Fruit fly (Drosophila melanogaster): ENCODE data around the gene GC1.

The GC1 gene

DNA sequence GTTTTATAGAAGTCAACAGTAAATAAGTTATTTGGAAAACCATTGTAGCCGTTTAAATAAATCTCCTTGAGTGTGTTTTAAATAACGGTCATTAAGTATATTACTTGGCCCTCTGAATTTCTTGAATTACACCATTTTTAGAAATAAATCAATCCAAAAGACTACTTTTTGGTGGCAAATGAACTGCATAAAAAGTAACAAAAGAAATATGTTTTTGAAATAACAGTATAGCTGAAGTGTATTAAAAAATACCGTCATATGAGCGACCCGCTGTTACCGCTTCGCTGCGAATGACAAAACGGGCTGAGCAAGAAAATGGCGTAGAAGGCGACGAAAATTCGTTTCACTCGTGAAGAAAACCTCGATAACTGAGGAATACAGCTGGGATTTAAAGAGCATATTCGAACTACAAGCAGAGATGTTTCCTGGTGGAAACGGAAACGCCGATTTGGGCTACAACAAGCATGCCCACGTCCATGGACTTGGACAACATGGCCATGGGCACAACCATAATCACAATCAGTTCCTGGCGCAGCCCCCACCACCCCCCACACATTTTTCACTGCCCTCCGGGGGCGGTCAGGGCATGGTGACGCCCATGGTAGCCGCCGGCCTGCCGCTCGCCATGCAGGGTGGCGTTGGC lies 18.0 kb upstream of the GC1 start, which contains the start of gene CG31211 (continued):
- TF ChIP-seq MBD-R2 (GFP tag; IDR thresholded peaks at IDR 0.05) (no peak), insv (GFP tag; optimal IDR thresholded peaks at IDR 0.05) (no peak), CG8290 (GFP tag; optimal IDR thresholded peaks at IDR 0.05) (no peak), CG8290 (tag; optimal IDR thresholded peaks at IDR 0.05) (no peak), CG12744 (GFP tag; optimal IDR thresholded peaks at IDR 0.05) (no peak), ci (GFP tag; IDR thresholded peaks at IDR 0.05) (no peak), hb (GFP tag; IDR thresholded peaks at IDR 0.05; ENCODE audit: partially characterized antibody) (no peak), CG9437 (GFP tag; optimal IDR thresholded peaks at IDR 0.05) (no peak), pzg (GFP tag; optimal IDR thresholded peaks at IDR 0.05) (peak; percentile 2), CrebB (tag; optimal IDR thresholded peaks at IDR 0.05) (no peak), Myb (GFP tag; optimal IDR thresholded peaks at IDR 0.05) (peak; percentile 65), maf-S (GFP tag; optimal IDR thresholded peaks at IDR 0.05) (no peak), bsh (GFP tag; optimal IDR thresholded peaks at IDR 0.05) (no peak), CG14710 (tag; optimal IDR thresholded peaks at IDR 0.05) (peak; percentile 46), CG15269 (tag; optimal IDR thresholded peaks at IDR 0.05) (no peak), CG4820 (GFP tag; optimal IDR thresholded peaks at IDR 0.05) (no peak), CG3281 (GFP tag; optimal IDR thresholded peaks at IDR 0.05) (peak; percentile 50), ftz-f1 (GFP tag; optimal IDR thresholded peaks at IDR 0.05) (peak; percentile 8), CG3995 (GFP tag; optimal IDR thresholded peaks at IDR 0.05) (peak; percentile 71), chn (GFP tag; optimal IDR thresholded peaks at IDR 0.05) (peak; percentile 18), Oaz (GFP tag; IDR thresholded peaks at IDR 0.05) (no peak), CTCF (GFP tag; optimal IDR thresholded peaks at IDR 0.05) (no peak), pho (GFP tag; optimal IDR thresholded peaks at IDR 0.05) (no peak), CG17568 (GFP tag; optimal IDR thresholded peaks at IDR 0.05) (no peak), CG30431 (GFP tag; optimal IDR thresholded peaks at IDR 0.05) (no peak), hth (optimal IDR thresholded peaks at IDR 0.05) (no peak), fd3F (GFP tag; optimal IDR thresholded peaks at IDR 0.05) (no peak), kni (GFP tag; optimal IDR thresholded peaks at IDR 0.05) (no peak), lmd (GFP tag; IDR thresholded peaks at IDR 0.05) (no peak), tio (GFP tag; optimal IDR thresholded peaks at IDR 0.05) (peak; percentile 27), h (optimal IDR thresholded peaks at IDR 0.05) (no peak), gro (GFP tag; optimal IDR thresholded peaks at IDR 0.05) (no peak), gem (tag; optimal IDR thresholded peaks at IDR 0.05) (peak; percentile 31), crc (GFP tag; optimal IDR thresholded peaks at IDR 0.05) (no peak), CG8388 (GFP tag; optimal IDR thresholded peaks at IDR 0.05) (no peak), Scr (GFP tag; IDR thresholded peaks at IDR 0.05; ENCODE audit: partially characterized antibody) (no peak), BtbVII (GFP tag; optimal IDR thresholded peaks at IDR 0.05) (peak; percentile 28), Dip3 (GFP tag; optimal IDR thresholded peaks at IDR 0.05) (no peak), tin (GFP tag; optimal IDR thresholded peaks at IDR 0.05) (peak; percentile 14), CG12219 (GFP tag; optimal IDR thresholded peaks at IDR 0.05) (no peak), fd96Cb (tag; optimal IDR thresholded peaks at IDR 0.05) (no peak), tap (tag; optimal IDR thresholded peaks at IDR 0.05) (no peak), disco-r (GFP tag; optimal IDR thresholded peaks at IDR 0.05) (no peak), dpn (GFP tag; optimal IDR thresholded peaks at IDR 0.05) (peak in 1 of 2 experiments; percentile 7), CG42726 (GFP tag; IDR thresholded peaks at IDR 0.05; ENCODE audit: partially characterized antibody) (no peak), fd102C (GFP tag; optimal IDR thresholded peaks at IDR 0.05) (no peak), CG10979 (tag; optimal IDR thresholded peaks at IDR 0.05) (no peak), klu (GFP tag; IDR thresholded peaks at IDR 0.05) (no peak), Eip74EF (GFP tag; optimal IDR thresholded peaks at IDR 0.05) (no peak), CG12769 (tag; optimal IDR thresholded peaks at IDR 0.05) (no peak), lilli (GFP tag; optimal IDR thresholded peaks at IDR 0.05) (peak; percentile 43), Dad (GFP tag; optimal IDR thresholded peaks at IDR 0.05) (no peak)
